In genomic region chrX:3357724-3358179, dm6 we compare ENCODE assay signal across 1 fruit fly cellular context.
TF ChIP-seq lines count a peak whose summit lies in the region.

No protein-coding gene starts in this region.

TF ChIP-seq in whole organism, embryonic, 481 proteins besides CTCF, POLR2A, EP300 and RAD21 (continued from another document and continues in another):
- TF ChIP-seq CG12769 (tag; optimal IDR thresholded peaks at IDR 0.05; lab: Kevin White, UChicago) = no peak
- no peak for TF ChIP-seq trem (tag; optimal IDR thresholded peaks at IDR 0.05; lab: Kevin White, UChicago)
- TF ChIP-seq CG9609 (GFP tag; optimal IDR thresholded peaks at IDR 0.05; lab: Kevin White, UChicago) = no peak
- peak; percentile 57 for TF ChIP-seq CoRest (tag; optimal IDR thresholded peaks at IDR 0.05; lab: Kevin White, UChicago)
- TF ChIP-seq Hr39 (optimal IDR thresholded peaks at IDR 0.05; lab: Kevin White, UChicago) = no peak
- TF ChIP-seq ewg (GFP tag; optimal IDR thresholded peaks at IDR 0.05; lab: Kevin White, UChicago) = peak; percentile 27
- peak; percentile 46 for TF ChIP-seq CG12391 (tag; optimal IDR thresholded peaks at IDR 0.05; lab: Kevin White, UChicago)
- peak; percentile 5 for TF ChIP-seq Meics (GFP tag; optimal IDR thresholded peaks at IDR 0.05; lab: Kevin White, UChicago)
- TF ChIP-seq mirr (GFP tag; optimal IDR thresholded peaks at IDR 0.05; lab: Kevin White, UChicago) = peak; percentile 5
- no peak for TF ChIP-seq dpn (GFP tag; optimal IDR thresholded peaks at IDR 0.05; lab: Kevin White, UChicago)
- TF ChIP-seq br (optimal IDR thresholded peaks at IDR 0.05; lab: Kevin White, UChicago) = no peak
- TF ChIP-seq CG12942 (GFP tag; optimal IDR thresholded peaks at IDR 0.05; lab: Kevin White, UChicago) = no peak
- TF ChIP-seq exex (tag; optimal IDR thresholded peaks at IDR 0.05; lab: Kevin White, UChicago) = no peak
- peak; percentile 28 for TF ChIP-seq CG15269 (tag; optimal IDR thresholded peaks at IDR 0.05; lab: Kevin White, UChicago)
- no peak for TF ChIP-seq BEAF-32 (GFP tag; optimal IDR thresholded peaks at IDR 0.05; lab: Kevin White, UChicago)
- no peak for TF ChIP-seq Ets97D (GFP tag; optimal IDR thresholded peaks at IDR 0.05; lab: Kevin White, UChicago)
- peak; percentile 50 for TF ChIP-seq CG18599 (GFP tag; optimal IDR thresholded peaks at IDR 0.05; lab: Kevin White, UChicago)
- no peak for TF ChIP-seq TFAM (GFP tag; optimal IDR thresholded peaks at IDR 0.05; lab: Kevin White, UChicago)
- no peak for TF ChIP-seq jigr1 (GFP tag; IDR thresholded peaks at IDR 0.05; lab: Robert Waterston, UW)
- TF ChIP-seq fd102C (GFP tag; optimal IDR thresholded peaks at IDR 0.05; lab: Kevin White, UChicago) = no peak
- TF ChIP-seq Ets65A (GFP tag; lab: Kevin White, UChicago) = no peak
- TF ChIP-seq CG8388 (GFP tag; optimal IDR thresholded peaks at IDR 0.05; lab: Kevin White, UChicago) = peak; percentile 36
- peak; percentile 35 for TF ChIP-seq Sry-β (GFP tag; optimal IDR thresholded peaks at IDR 0.05; lab: Kevin White, UChicago)
- TF ChIP-seq Lhr (GFP tag; optimal IDR thresholded peaks at IDR 0.05; lab: Kevin White, UChicago) = peak; percentile 5
- no peak for TF ChIP-seq disco-r (GFP tag; optimal IDR thresholded peaks at IDR 0.05; lab: Kevin White, UChicago)
- peak; percentile 37 for TF ChIP-seq PHDP (tag; optimal IDR thresholded peaks at IDR 0.05; lab: Kevin White, UChicago)
- TF ChIP-seq caup (GFP tag; optimal IDR thresholded peaks at IDR 0.05; lab: Kevin White, UChicago; ENCODE audit: severe bottlenecking) = peak; percentile 39
- no peak for TF ChIP-seq klu (GFP tag; IDR thresholded peaks at IDR 0.05; lab: Robert Waterston, UW)
- no peak for TF ChIP-seq CG13894 (tag; optimal IDR thresholded peaks at IDR 0.05; lab: Kevin White, UChicago)
- TF ChIP-seq ttk (GFP tag; IDR thresholded peaks at IDR 0.05; lab: Robert Waterston, UW) = 0 out of 2 replicates have a peak, but pooled peaks have one; percentile 10
- TF ChIP-seq Xrp1 (GFP tag; IDR thresholded peaks at IDR 0.05; lab: Robert Waterston, UW) = peak; percentile 53
- peak; percentile 37 for TF ChIP-seq CG11398 (GFP tag; optimal IDR thresholded peaks at IDR 0.05; lab: Kevin White, UChicago)
- no peak for TF ChIP-seq en (GFP tag; optimal IDR thresholded peaks at IDR 0.05; lab: Kevin White, UChicago)
- TF ChIP-seq CG12219 (GFP tag; optimal IDR thresholded peaks at IDR 0.05; lab: Kevin White, UChicago) = no peak
- TF ChIP-seq MESR4 (GFP tag; optimal IDR thresholded peaks at IDR 0.05; lab: Kevin White, UChicago) = no peak
- TF ChIP-seq Sin3A (optimal IDR thresholded peaks at IDR 0.05; lab: Kevin White, UChicago) = no peak
- TF ChIP-seq CG13287 (GFP tag; IDR thresholded peaks at IDR 0.05; lab: Robert Waterston, UW; ENCODE audit: partially characterized antibody) = no peak
- no peak for TF ChIP-seq chif (GFP tag; optimal IDR thresholded peaks at IDR 0.05; lab: Kevin White, UChicago)
- TF ChIP-seq CG2889 (GFP tag; IDR thresholded peaks at IDR 0.05; lab: Robert Waterston, UW) = no peak
- TF ChIP-seq ranshi (GFP tag; IDR thresholded peaks at IDR 0.05; lab: Robert Waterston, UW) = peak; percentile 18; the same call in 1 of the 2 replicates
- TF ChIP-seq Nf-YA (GFP tag; IDR thresholded peaks at IDR 0.05; lab: Robert Waterston, UW) = no peak
- no peak for TF ChIP-seq CkIIα-i1 (GFP tag; IDR thresholded peaks at IDR 0.05; lab: Robert Waterston, UW)
- no peak for TF ChIP-seq CG18011 (GFP tag; optimal IDR thresholded peaks at IDR 0.05; lab: Kevin White, UChicago)
- no peak for TF ChIP-seq CG11093 (GFP tag; IDR thresholded peaks at IDR 0.05; lab: Robert Waterston, UW)
- no peak for TF ChIP-seq CG14965 (GFP tag; optimal IDR thresholded peaks at IDR 0.05; lab: Kevin White, UChicago; ENCODE audit: borderline replicate concordance)
- no peak; the same call in 1 of the 2 replicates for TF ChIP-seq seq (GFP tag; IDR thresholded peaks at IDR 0.05; lab: Robert Waterston, UW)
- TF ChIP-seq Sox102F (GFP tag; optimal IDR thresholded peaks at IDR 0.05; lab: Kevin White, UChicago) = peak; percentile 60
- no peak for TF ChIP-seq eve (GFP tag; optimal IDR thresholded peaks at IDR 0.05; lab: Kevin White, UChicago)
- peak; percentile 61 for TF ChIP-seq CG2678 (tag; optimal IDR thresholded peaks at IDR 0.05; lab: Kevin White, UChicago)
- TF ChIP-seq pb (GFP tag; optimal IDR thresholded peaks at IDR 0.05; lab: Kevin White, UChicago) = no peak
- no peak for TF ChIP-seq CG17802 (tag; optimal IDR thresholded peaks at IDR 0.05; lab: Kevin White, UChicago)
- TF ChIP-seq CG14441 (GFP tag; IDR thresholded peaks at IDR 0.05; lab: Robert Waterston, UW) = no peak
- peak; percentile 2 for TF ChIP-seq ind (GFP tag; optimal IDR thresholded peaks at IDR 0.05; lab: Kevin White, UChicago)
- TF ChIP-seq dan (GFP tag; IDR thresholded peaks at IDR 0.05; lab: Robert Waterston, UW) = no peak
- peak; percentile 38 for TF ChIP-seq Oli (tag; optimal IDR thresholded peaks at IDR 0.05; lab: Kevin White, UChicago)
- TF ChIP-seq Ravus (GFP tag; IDR thresholded peaks at IDR 0.05; lab: Robert Waterston, UW) = no peak
- TF ChIP-seq CG16779 (GFP tag; IDR thresholded peaks at IDR 0.05; lab: Robert Waterston, UW) = no peak
- TF ChIP-seq CG7928 (GFP tag; optimal IDR thresholded peaks at IDR 0.05; lab: Kevin White, UChicago) = no peak
- no peak for TF ChIP-seq crol (GFP tag; IDR thresholded peaks at IDR 0.05; lab: Robert Waterston, UW)
- TF ChIP-seq CG11456 (GFP tag; IDR thresholded peaks at IDR 0.05; lab: Robert Waterston, UW) = no peak
- no peak for TF ChIP-seq CG14667 (GFP tag; IDR thresholded peaks at IDR 0.05; lab: Robert Waterston, UW)
- no peak for TF ChIP-seq CG11696 (GFP tag; IDR thresholded peaks at IDR 0.05; lab: Robert Waterston, UW)
- TF ChIP-seq gcm2 (GFP tag; optimal IDR thresholded peaks at IDR 0.05; lab: Kevin White, UChicago) = no peak
- TF ChIP-seq jumu (GFP tag; optimal IDR thresholded peaks at IDR 0.05; lab: Kevin White, UChicago) = no peak
- peak; percentile 7 for TF ChIP-seq pnt (GFP tag; optimal IDR thresholded peaks at IDR 0.05; lab: Kevin White, UChicago)
- TF ChIP-seq sug (tag; optimal IDR thresholded peaks at IDR 0.05; lab: Kevin White, UChicago) = no peak
- no peak for TF ChIP-seq fu2 (GFP tag; optimal IDR thresholded peaks at IDR 0.05; lab: Kevin White, UChicago)
- no peak for TF ChIP-seq CG14860 (GFP tag; IDR thresholded peaks at IDR 0.05; lab: Robert Waterston, UW; ENCODE audit: partially characterized antibody)
- TF ChIP-seq CG2199 (GFP tag; IDR thresholded peaks at IDR 0.05; lab: Robert Waterston, UW) = no peak
- no peak for TF ChIP-seq CG17612 (GFP tag; IDR thresholded peaks at IDR 0.05; lab: Robert Waterston, UW)
- TF ChIP-seq CG12071 (GFP tag; optimal IDR thresholded peaks at IDR 0.05; lab: Kevin White, UChicago) = peak; percentile 19
- TF ChIP-seq CG9817 (tag; optimal IDR thresholded peaks at IDR 0.05; lab: Kevin White, UChicago) = no peak
- peak; percentile 72 for TF ChIP-seq CG7987 (GFP tag; optimal IDR thresholded peaks at IDR 0.05; lab: Kevin White, UChicago)
- peak; percentile 35 for TF ChIP-seq bcd (GFP tag; optimal IDR thresholded peaks at IDR 0.05; lab: Kevin White, UChicago)
- TF ChIP-seq wdn (GFP tag; IDR thresholded peaks at IDR 0.05; lab: Robert Waterston, UW) = no peak
- TF ChIP-seq CG10431 (GFP tag; optimal IDR thresholded peaks at IDR 0.05; lab: Kevin White, UChicago) = peak; percentile 33
- peak; percentile 60 for TF ChIP-seq Med (GFP tag; lab: Kevin White, UChicago)
- no peak for TF ChIP-seq Neu2 (GFP tag; optimal IDR thresholded peaks at IDR 0.05; lab: Kevin White, UChicago; ENCODE audit: borderline replicate concordance)
- TF ChIP-seq CG16813 (GFP tag; IDR thresholded peaks at IDR 0.05; lab: Robert Waterston, UW; ENCODE audit: partially characterized antibody) = no peak
- no peak for TF ChIP-seq CrebB (tag; optimal IDR thresholded peaks at IDR 0.05; lab: Kevin White, UChicago)
- no peak for TF ChIP-seq Scr (GFP tag; IDR thresholded peaks at IDR 0.05; lab: Robert Waterston, UW; ENCODE audit: partially characterized antibody)
- TF ChIP-seq CG16815 (GFP tag; optimal IDR thresholded peaks at IDR 0.05; lab: Kevin White, UChicago) = no peak
- no peak for TF ChIP-seq Aef1 (GFP tag; IDR thresholded peaks at IDR 0.05; lab: Robert Waterston, UW)
- peak; percentile 22 for TF ChIP-seq Sry-δ (GFP tag; optimal IDR thresholded peaks at IDR 0.05; lab: Kevin White, UChicago)
- TF ChIP-seq tio (GFP tag; optimal IDR thresholded peaks at IDR 0.05; lab: Kevin White, UChicago) = no peak
- TF ChIP-seq prd (optimal IDR thresholded peaks at IDR 0.05; lab: Kevin White, UChicago) = no peak
- TF ChIP-seq prd (GFP tag; IDR thresholded peaks at IDR 0.05; lab: Robert Waterston, UW) = no peak; the same call in 2 of the 3 replicates
- TF ChIP-seq nerfin-1 (tag; optimal IDR thresholded peaks at IDR 0.05; lab: Kevin White, UChicago) = peak; percentile 42
- no peak for TF ChIP-seq CG3838 (GFP tag; optimal IDR thresholded peaks at IDR 0.05; lab: Kevin White, UChicago)
- TF ChIP-seq stwl (tag; optimal IDR thresholded peaks at IDR 0.05; lab: Kevin White, UChicago) = no peak
- no peak for TF ChIP-seq HLH4C (GFP tag; IDR thresholded peaks at IDR 0.05; lab: Robert Waterston, UW; ENCODE audit: partially characterized antibody)
- TF ChIP-seq Side (GFP tag; optimal IDR thresholded peaks at IDR 0.05; lab: Kevin White, UChicago) = peak; percentile 38
- peak; percentile 50; the same call in 1 of the 2 replicates for TF ChIP-seq Ptx1 (GFP tag; IDR thresholded peaks at IDR 0.05; lab: Robert Waterston, UW)
- TF ChIP-seq vnd (GFP tag; IDR thresholded peaks at IDR 0.05; lab: Robert Waterston, UW; ENCODE audit: partially characterized antibody) = no peak
- peak; percentile 11 for TF ChIP-seq tin (GFP tag; optimal IDR thresholded peaks at IDR 0.05; lab: Kevin White, UChicago)
- peak in 1 of 2 experiments; percentile 77 for TF ChIP-seq Pdp1 (GFP tag; optimal IDR thresholded peaks at IDR 0.05; lab: Kevin White, UChicago)
- TF ChIP-seq stc (GFP tag; IDR thresholded peaks at IDR 0.05; lab: Robert Waterston, UW) = no peak
- TF ChIP-seq HmgD (GFP tag; optimal IDR thresholded peaks at IDR 0.05; lab: Kevin White, UChicago) = peak; percentile 1
- TF ChIP-seq CG34224 (GFP tag; IDR thresholded peaks at IDR 0.05; lab: Robert Waterston, UW; ENCODE audit: partially characterized antibody) = no peak
- TF ChIP-seq CG10147 (GFP tag; optimal IDR thresholded peaks at IDR 0.05; lab: Kevin White, UChicago) = no peak
- peak; percentile 63 for TF ChIP-seq dmrt99B (tag; optimal IDR thresholded peaks at IDR 0.05; lab: Kevin White, UChicago)
- TF ChIP-seq CG17359 (tag; optimal IDR thresholded peaks at IDR 0.05; lab: Kevin White, UChicago) = peak; percentile 89
- TF ChIP-seq NFAT (GFP tag; IDR thresholded peaks at IDR 0.05; lab: Robert Waterston, UW) = no peak
- TF ChIP-seq CG6791 (GFP tag; IDR thresholded peaks at IDR 0.05; lab: Robert Waterston, UW; ENCODE audit: partially characterized antibody) = no peak
- TF ChIP-seq CG2116 (GFP tag; optimal IDR thresholded peaks at IDR 0.05; lab: Kevin White, UChicago) = no peak
- TF ChIP-seq sens (GFP tag; lab: Kevin White, UChicago) = peak; percentile 91
- TF ChIP-seq Trl (optimal IDR thresholded peaks at IDR 0.05; lab: Kevin White, UChicago) = no peak
- TF ChIP-seq Trl (GFP tag; optimal IDR thresholded peaks at IDR 0.05; lab: Kevin White, UChicago) = peak; percentile 24
- TF ChIP-seq CG9876 (GFP tag; optimal IDR thresholded peaks at IDR 0.05; lab: Kevin White, UChicago) = no peak
- TF ChIP-seq lola (GFP tag; optimal IDR thresholded peaks at IDR 0.05; lab: Kevin White, UChicago) = peak in 1 of 3 experiments; percentile 12
- peak; percentile 72 for TF ChIP-seq sqz (GFP tag; optimal IDR thresholded peaks at IDR 0.05; lab: Kevin White, UChicago)
- no peak for TF ChIP-seq Ada2b (GFP tag; IDR thresholded peaks at IDR 0.05; lab: Robert Waterston, UW)
- no peak for TF ChIP-seq Max (GFP tag; optimal IDR thresholded peaks at IDR 0.05; lab: Kevin White, UChicago)
- TF ChIP-seq Gsc (GFP tag; IDR thresholded peaks at IDR 0.05; lab: Robert Waterston, UW) = no peak
- TF ChIP-seq CG15011 (GFP tag; optimal IDR thresholded peaks at IDR 0.05; lab: Kevin White, UChicago) = no peak
- TF ChIP-seq Doc3 (GFP tag; IDR thresholded peaks at IDR 0.05; lab: Robert Waterston, UW; ENCODE audit: partially characterized antibody) = no peak
- TF ChIP-seq row (GFP tag; IDR thresholded peaks at IDR 0.05; lab: Robert Waterston, UW) = peak; percentile 31; the same call in 2 of the 3 replicates
- TF ChIP-seq CG7357 (GFP tag; IDR thresholded peaks at IDR 0.05; lab: Robert Waterston, UW) = no peak
- TF ChIP-seq nau (GFP tag; optimal IDR thresholded peaks at IDR 0.05; lab: Kevin White, UChicago) = no peak
- TF ChIP-seq Atf-2 (GFP tag; optimal IDR thresholded peaks at IDR 0.05; lab: Kevin White, UChicago) = no peak
- TF ChIP-seq Dp (GFP tag; optimal IDR thresholded peaks at IDR 0.05; lab: Kevin White, UChicago) = no peak
- TF ChIP-seq CG34422 (GFP tag; IDR thresholded peaks at IDR 0.05; lab: Robert Waterston, UW) = no peak
- no peak for TF ChIP-seq z (GFP tag; IDR thresholded peaks at IDR 0.05; lab: Robert Waterston, UW)
- no peak for TF ChIP-seq ERR (GFP tag; optimal IDR thresholded peaks at IDR 0.05; lab: Kevin White, UChicago)
- TF ChIP-seq grn (GFP tag; optimal IDR thresholded peaks at IDR 0.05; lab: Kevin White, UChicago) = peak; percentile 65
- TF ChIP-seq twi (tag; optimal IDR thresholded peaks at IDR 0.05; lab: Kevin White, UChicago) = peak; percentile 25
- TF ChIP-seq kah (GFP tag; optimal IDR thresholded peaks at IDR 0.05; lab: Kevin White, UChicago) = peak; percentile 22
- no peak for TF ChIP-seq tx (GFP tag; optimal IDR thresholded peaks at IDR 0.05; lab: Kevin White, UChicago)
- peak; percentile 48 for TF ChIP-seq CG10979 (tag; optimal IDR thresholded peaks at IDR 0.05; lab: Kevin White, UChicago)
- TF ChIP-seq slp2 (GFP tag; optimal IDR thresholded peaks at IDR 0.05; lab: Kevin White, UChicago) = no peak
- peak; percentile 20 for TF ChIP-seq NC2α (GFP tag; optimal IDR thresholded peaks at IDR 0.05; lab: Kevin White, UChicago)
- TF ChIP-seq CG9215 (GFP tag; IDR thresholded peaks at IDR 0.05; lab: Robert Waterston, UW) = no peak
- TF ChIP-seq H2.0 (GFP tag; IDR thresholded peaks at IDR 0.05; lab: Robert Waterston, UW) = no peak
- TF ChIP-seq zf30C (GFP tag; optimal IDR thresholded peaks at IDR 0.05; lab: Kevin White, UChicago) = peak; percentile 51
- no peak for TF ChIP-seq CG6765 (GFP tag; optimal IDR thresholded peaks at IDR 0.05; lab: Kevin White, UChicago)
- no peak for TF ChIP-seq CG14050 (GFP tag; IDR thresholded peaks at IDR 0.05; lab: Robert Waterston, UW)
- peak; percentile 26 for TF ChIP-seq CG13775 (GFP tag; optimal IDR thresholded peaks at IDR 0.05; lab: Kevin White, UChicago)
